Fruit fly (Drosophila melanogaster) whole organism, embryonic: ENCODE data around the gene CG9667.
A peak's percentile ranks its signal among the peaks of the same experiment; 100 is the strongest.

Source experiments
- Bgb ChIP-seq: fragments of 200-800 bp; sonication (Bioruptor generic); IDR thresholded peaks from 2 replicates; pipeline ENCODE4 v1.3.6; 2022; ENCODE audit warnings: missing biosample characterization, missing genetic modification characterization; ENCODE audit not compliant: partially characterized antibody
- CG10431 ChIP-seq: fragments of 200-800 bp; sonication (Bioruptor generic); optimal IDR thresholded peaks from 3 replicates; lab custom pipeline; 2018; ENCODE audit warnings: missing biosample characterization, mild to moderate bottlenecking, missing genetic modification characterization
- CG11696 ChIP-seq: fragments of 200-800 bp; sonication (Bioruptor generic); IDR thresholded peaks from 2 replicates; pipeline ENCODE4 v1.3.6; 2022; ENCODE audit warnings: missing biosample characterization, missing genetic modification characterization
- CG12299 ChIP-seq: fragments of 200-800 bp; sonication (Bioruptor generic); optimal IDR thresholded peaks from 2 replicates; lab custom pipeline; 2018; ENCODE audit warnings: missing biosample characterization, mild to moderate bottlenecking, missing genetic modification characterization
- CG1233 ChIP-seq: fragments of 200-800 bp; sonication (Bioruptor generic); optimal IDR thresholded peaks from 4 replicates; lab custom pipeline; 2018; ENCODE audit warnings: missing biosample characterization, mild to moderate bottlenecking, missing genetic modification characterization
- CG13624 ChIP-seq: fragments of 200-800 bp; sonication (Bioruptor generic); optimal IDR thresholded peaks from 2 replicates; lab custom pipeline; 2016; ENCODE audit warnings: missing biosample characterization, missing genetic modification characterization
- CG14441 ChIP-seq: fragments of 200-800 bp; sonication (Bioruptor generic); IDR thresholded peaks from 2 replicates; pipeline ENCODE4 v1.3.6; 2022; ENCODE audit warnings: missing biosample characterization, missing genetic modification characterization
- CG4282 ChIP-seq: fragments of 200-800 bp; sonication (Bioruptor generic); optimal IDR thresholded peaks from 2 replicates; lab custom pipeline; 2016; ENCODE audit warnings: missing biosample characterization, missing genetic modification characterization
- CG4707 ChIP-seq: fragments of 200-800 bp; sonication (Bioruptor generic); optimal IDR thresholded peaks from 2 replicates; lab custom pipeline; 2018; ENCODE audit warnings: missing biosample characterization, mild to moderate bottlenecking, missing genetic modification characterization, moderate library complexity
- CG4820 ChIP-seq: fragments of 200-800 bp; sonication (Bioruptor generic); optimal IDR thresholded peaks from 3 replicates; lab custom pipeline; 2016; ENCODE audit warnings: missing biosample characterization, missing genetic modification characterization
- CG4854 ChIP-seq: fragments of 200-800 bp; sonication (Bioruptor generic); optimal IDR thresholded peaks from 2 replicates; lab custom pipeline; 2016; ENCODE audit warnings: missing biosample characterization, missing genetic modification characterization, inconsistent platforms
- CG5180 ChIP-seq: fragments of 200-800 bp; sonication (Bioruptor generic); optimal IDR thresholded peaks from 3 replicates; lab custom pipeline; 2017; ENCODE audit warnings: missing biosample characterization, missing genetic modification characterization, mild to moderate bottlenecking, moderate library complexity, missing genetic modification reagents
- CG7786 ChIP-seq: fragments of 200-800 bp; sonication (Bioruptor generic); optimal IDR thresholded peaks from 2 replicates; lab custom pipeline; 2016; ENCODE audit warnings: missing biosample characterization, missing genetic modification characterization
- CG8290 ChIP-seq, 3 experiments: fragments of 200-800 bp; sonication (Bioruptor generic); optimal IDR thresholded peaks; 2 replicates each; lab custom pipeline; 2016 to 2019; ENCODE audit warnings: missing biosample characterization in 3 of 3, missing genetic modification characterization in 3 of 3, mild to moderate bottlenecking in 2 of 3, moderate library complexity in 1 of 3
- CG9437 ChIP-seq: fragments of 200-800 bp; sonication (Bioruptor generic); optimal IDR thresholded peaks from 2 replicates; lab custom pipeline; 2018; ENCODE audit warnings: missing biosample characterization, mild to moderate bottlenecking, missing genetic modification characterization
- CG9817 ChIP-seq: fragments of 200-800 bp; sonication (Bioruptor generic); optimal IDR thresholded peaks from 2 replicates; lab custom pipeline; 2018; ENCODE audit warnings: missing biosample characterization, mild to moderate bottlenecking, missing genetic modification characterization, moderate library complexity
- Camta ChIP-seq: fragments of 200-800 bp; sonication (Bioruptor generic); optimal IDR thresholded peaks from 2 replicates; lab custom pipeline; 2016; ENCODE audit warnings: missing biosample characterization, missing genetic modification characterization
- Dip2 ChIP-seq: fragments of 200-800 bp; sonication (Bioruptor generic); IDR thresholded peaks from 2 replicates; pipeline ENCODE4 v1.3.6; 2022; ENCODE audit warnings: missing biosample characterization, missing genetic modification characterization
- Dip3 ChIP-seq: fragments of 200-800 bp; sonication (Bioruptor generic); optimal IDR thresholded peaks from 3 replicates; lab custom pipeline; 2016; ENCODE audit warnings: missing biosample characterization, missing genetic modification characterization
- Dp ChIP-seq: fragments of 200-800 bp; sonication (Bioruptor generic); optimal IDR thresholded peaks from 2 replicates; lab custom pipeline; 2018; ENCODE audit warnings: missing biosample characterization, mild to moderate bottlenecking, missing genetic modification characterization, moderate library complexity
- HHEX ChIP-seq: fragments of 200-800 bp; sonication (Bioruptor generic); optimal IDR thresholded peaks from 3 replicates; lab custom pipeline; 2017; ENCODE audit warnings: missing biosample characterization, mild to moderate bottlenecking, missing genetic modification characterization, missing genetic modification reagents
- Hmr ChIP-seq: fragments of 200-800 bp; sonication (Bioruptor generic); optimal IDR thresholded peaks from 3 replicates; lab custom pipeline; 2017; ENCODE audit warnings: mild to moderate bottlenecking, missing biosample characterization, missing genetic modification reagents, missing genetic modification characterization
- Myb ChIP-seq: fragments of 200-800 bp; sonication (Bioruptor generic); optimal IDR thresholded peaks from 2 replicates; lab custom pipeline; 2016; ENCODE audit warnings: missing biosample characterization, missing genetic modification characterization
- NfI ChIP-seq: fragments of 200-800 bp; sonication (Bioruptor generic); optimal IDR thresholded peaks from 3 replicates; lab custom pipeline; 2018; ENCODE audit warnings: missing biosample characterization, mild to moderate bottlenecking, missing genetic modification characterization, moderate library complexity
- Oaz ChIP-seq: fragments of 200-800 bp; sonication (Bioruptor generic); IDR thresholded peaks from 2 replicates; pipeline ENCODE4 v1.3.6; 2022; ENCODE audit warnings: missing biosample characterization, missing genetic modification characterization
- Opbp ChIP-seq: fragments of 200-800 bp; sonication (Bioruptor generic); IDR thresholded peaks from 3 replicates; pipeline ENCODE4 v1.3.6; 2022; ENCODE audit warnings: missing biosample characterization, missing genetic modification characterization; ENCODE audit not compliant: partially characterized antibody
- Rx ChIP-seq: fragments of 200-800 bp; sonication (Bioruptor generic); IDR thresholded peaks from 2 replicates; pipeline ENCODE4 v1.3.6; 2022; ENCODE audit warnings: missing biosample characterization, missing genetic modification characterization
- TFAM ChIP-seq: fragments of 200-800 bp; sonication (Bioruptor generic); optimal IDR thresholded peaks from 2 replicates; lab custom pipeline; 2017; ENCODE audit warnings: missing biosample characterization, missing genetic modification characterization, inconsistent platforms
- Usf ChIP-seq: fragments of 200-800 bp; sonication (Bioruptor generic); optimal IDR thresholded peaks from 2 replicates; lab custom pipeline; 2017; ENCODE audit warnings: missing genotype, missing biosample characterization, missing genetic modification characterization
- bab2 ChIP-seq: fragments of 200-800 bp; sonication (Bioruptor generic); optimal IDR thresholded peaks from 2 replicates; lab custom pipeline; 2016; ENCODE audit warnings: missing biosample characterization, missing genetic modification characterization
- bsh ChIP-seq, 2 experiments: fragments of 200-800 bp; sonication (Bioruptor generic); optimal IDR thresholded peaks; 2 replicates each; lab custom pipeline; 2017 to 2018; ENCODE audit warnings: mild to moderate bottlenecking in 2 of 2, missing biosample characterization in 2 of 2, missing genetic modification characterization in 2 of 2, moderate library complexity in 1 of 2
- cas ChIP-seq: fragments of 200-800 bp; sonication (Bioruptor generic); IDR thresholded peaks from 2 replicates; pipeline ENCODE4 v1.3.6; 2022; ENCODE audit warnings: missing biosample characterization, missing genetic modification characterization
- cato ChIP-seq: fragments of 200-800 bp; sonication (Bioruptor generic); optimal IDR thresholded peaks from 2 replicates; lab custom pipeline; 2016; ENCODE audit warnings: missing biosample characterization, missing genetic modification characterization, borderline replicate concordance
- caup ChIP-seq: fragments of 200-800 bp; sonication (Bioruptor generic); optimal IDR thresholded peaks from 3 replicates; lab custom pipeline; 2017; ENCODE audit warnings: missing biosample characterization, mild to moderate bottlenecking, missing genetic modification characterization, moderate library complexity; ENCODE audit not compliant: severe bottlenecking
- cwo ChIP-seq: fragments of 200-800 bp; sonication (Bioruptor generic); optimal IDR thresholded peaks from 3 replicates; lab custom pipeline; 2017; ENCODE audit warnings: missing biosample characterization, missing genetic modification characterization, mild to moderate bottlenecking, moderate library complexity, missing genetic modification reagents
- ftz-f1 ChIP-seq: fragments of 200-800 bp; sonication (Bioruptor generic); optimal IDR thresholded peaks from 2 replicates; lab custom pipeline; 2016; ENCODE audit warnings: missing biosample characterization, missing genetic modification characterization
- gce ChIP-seq: fragments of 200-800 bp; sonication (Bioruptor generic); IDR thresholded peaks from 3 replicates; pipeline ENCODE4 v1.3.6; 2022; ENCODE audit warnings: missing biosample characterization, missing genetic modification characterization
- gro ChIP-seq: fragments of 200-800 bp; sonication (Bioruptor generic); optimal IDR thresholded peaks from 2 replicates; lab custom pipeline; 2016; ENCODE audit warnings: missing biosample characterization, missing genetic modification characterization
- h ChIP-seq: fragments of >200 bp; optimal IDR thresholded peaks from 2 replicates; lab custom pipeline; 2017
- hbn ChIP-seq: fragments of 200-800 bp; sonication (Bioruptor generic); IDR thresholded peaks from 2 replicates; pipeline ENCODE4 v1.3.6; 2022; ENCODE audit warnings: missing biosample characterization, missing genetic modification characterization; ENCODE audit not compliant: partially characterized antibody
- kay ChIP-seq: fragments of 200-800 bp; sonication (Bioruptor generic); optimal IDR thresholded peaks from 2 replicates; lab custom pipeline; 2016; ENCODE audit warnings: missing biosample characterization, missing genetic modification characterization
- ken ChIP-seq: fragments of 200-800 bp; sonication (Bioruptor generic); IDR thresholded peaks from 3 replicates; pipeline ENCODE4 v1.3.6; 2022; ENCODE audit warnings: missing biosample characterization, missing genetic modification characterization
- knrl ChIP-seq: fragments of 200-800 bp; sonication (Bioruptor generic); IDR thresholded peaks from 3 replicates; pipeline ENCODE4 v1.3.6; 2022; ENCODE audit warnings: missing biosample characterization, missing genetic modification characterization; ENCODE audit not compliant: partially characterized antibody
- lab ChIP-seq: fragments of 200-800 bp; sonication (Bioruptor generic); optimal IDR thresholded peaks from 3 replicates; lab custom pipeline; 2017; ENCODE audit warnings: missing biosample characterization, missing genetic modification characterization, mild to moderate bottlenecking, moderate library complexity, missing genetic modification reagents
- nerfin-1 ChIP-seq: fragments of 200-800 bp; sonication (Bioruptor generic); optimal IDR thresholded peaks from 3 replicates; lab custom pipeline; 2019; ENCODE audit warnings: missing biosample characterization, mild to moderate bottlenecking, missing genetic modification characterization, moderate library complexity
- p53 ChIP-seq: fragments of 200-800 bp; sonication (Bioruptor generic); optimal IDR thresholded peaks from 2 replicates; lab custom pipeline; 2016; ENCODE audit warnings: missing biosample characterization, missing genetic modification characterization
- schlank ChIP-seq: fragments of 200-800 bp; sonication (Bioruptor generic); optimal IDR thresholded peaks from 2 replicates; lab custom pipeline; 2018; ENCODE audit warnings: missing biosample characterization, mild to moderate bottlenecking, missing genetic modification characterization
- trem ChIP-seq: fragments of 200-800 bp; optimal IDR thresholded peaks from 3 replicates; lab custom pipeline; 2019; ENCODE audit warnings: missing biosample characterization, mild to moderate bottlenecking, missing genetic modification characterization, moderate library complexity

The CG9667 gene

DNA sequence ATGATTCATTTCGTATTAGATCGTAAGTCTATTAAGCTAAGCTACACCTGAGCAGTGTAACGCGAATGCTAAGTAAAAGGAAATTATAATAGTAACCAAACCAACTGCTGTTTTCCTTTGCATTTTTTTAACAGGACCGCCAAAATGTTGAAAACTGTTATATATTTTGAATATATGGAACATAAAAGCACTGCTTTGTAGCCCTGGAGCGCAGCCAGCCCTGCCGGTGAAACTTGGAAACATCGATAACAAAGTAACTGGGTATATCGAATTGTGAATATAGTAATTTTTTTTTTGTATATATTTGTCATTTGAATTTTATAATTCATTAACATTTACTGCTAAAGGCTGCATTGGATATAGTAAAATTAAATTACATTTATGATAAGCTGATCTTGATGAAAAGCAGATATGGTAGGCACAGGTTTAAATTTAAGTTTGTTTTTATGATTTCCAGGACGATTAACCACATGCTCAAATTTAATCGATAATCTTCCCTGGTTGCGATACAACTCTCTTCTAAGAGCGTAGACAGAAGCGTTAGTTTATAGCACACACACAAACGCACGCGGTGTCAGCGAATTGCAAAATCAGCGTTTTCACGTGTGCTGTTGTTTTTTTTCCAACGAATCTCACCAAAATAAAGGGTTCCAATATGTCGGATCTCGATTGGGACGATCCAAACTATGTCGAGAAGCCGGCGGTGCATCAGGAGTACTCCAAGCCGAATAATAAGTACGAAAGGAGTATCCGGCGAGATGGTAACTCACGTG, 3.8 kb downstream of the CG9667 start, which contains the start of gene CG7878 (continued):
- TF ChIP-seq CG13624 (GFP tag; lab: Kevin White, UChicago) (peak; percentile 60), kay (peak; percentile 52), Dp (GFP tag; lab: Kevin White, UChicago) (peak; percentile 80), Bgb (peak; percentile 88), trem (peak; percentile 32), CG9817 (tag; lab: Kevin White, UChicago) (peak; percentile 62), CG4707 (GFP tag; lab: Kevin White, UChicago) (no peak), ken (peak; percentile 60; the same call in 2 of the 3 replicates), Oaz (GFP tag; lab: Robert Waterston, UW) (no peak), Usf (GFP tag; lab: Kevin White, UChicago) (peak; percentile 14), bab2 (GFP tag; lab: Kevin White, UChicago) (peak; percentile 65), Hmr (GFP tag; lab: Kevin White, UChicago) (peak; percentile 62), CG10431 (GFP tag; lab: Kevin White, UChicago) (no peak), Camta (GFP tag; lab: Kevin White, UChicago) (peak; percentile 34), CG8290 (GFP tag; optimal IDR thresholded peaks at IDR 0.05; lab: Kevin White, UChicago) (peak; percentile 82), CG8290 (tag; optimal IDR thresholded peaks at IDR 0.05; lab: Kevin White, UChicago) (peak; percentile 51 to 87), HHEX (GFP tag; lab: Kevin White, UChicago) (no peak), caup (peak; percentile 50), gce (GFP tag; lab: Robert Waterston, UW) (no peak), Opbp (GFP tag; lab: Robert Waterston, UW) (peak; percentile 46; the same call in 2 of the 3 replicates), TFAM (GFP tag; lab: Kevin White, UChicago) (no peak), NfI (GFP tag; lab: Kevin White, UChicago) (peak; percentile 55), cwo (GFP tag; lab: Kevin White, UChicago) (no peak), Dip2 (GFP tag; lab: Robert Waterston, UW) (no peak), bsh (GFP tag; optimal IDR thresholded peaks at IDR 0.05; lab: Kevin White, UChicago) (peak in 1 of 2 experiments; percentile 33), CG5180 (GFP tag; lab: Kevin White, UChicago) (no peak), nerfin-1 (tag; lab: Kevin White, UChicago) (no peak), CG12299 (tag; lab: Kevin White, UChicago) (no peak), lab (GFP tag; lab: Kevin White, UChicago) (peak; percentile 71), CG14441 (GFP tag; lab: Robert Waterston, UW) (peak; percentile 39; the same call in 1 of the 2 replicates), cato (GFP tag; lab: Kevin White, UChicago) (no peak), p53 (GFP tag; lab: Kevin White, UChicago) (no peak), ftz-f1 (peak; percentile 43), knrl (peak; percentile 79), CG4854 (GFP tag; lab: Kevin White, UChicago) (no peak), Rx (no peak), CG7786 (peak; percentile 25), CG4820 (GFP tag; lab: Kevin White, UChicago) (peak; percentile 43), cas (GFP tag; lab: Robert Waterston, UW) (0 out of 2 replicates have a peak, but pooled peaks have one; percentile 6), hbn (GFP tag; lab: Robert Waterston, UW) (peak; percentile 56), CG4282 (GFP tag; lab: Kevin White, UChicago) (no peak), CG11696 (GFP tag; lab: Robert Waterston, UW) (no peak), schlank (tag; lab: Kevin White, UChicago) (no peak), Myb (GFP tag; lab: Kevin White, UChicago) (peak; percentile 76), Dip3 (GFP tag; lab: Kevin White, UChicago) (peak; percentile 73), gro (peak; percentile 59), CG1233 (GFP tag; lab: Kevin White, UChicago) (peak; percentile 5), h (lab: Kevin White, UChicago) (no peak), CG9437 (no peak)
